Worm (Caenorhabditis elegans) whole organism, young adult: ENCODE measurements around the gene slc-17.3.

Experiments used
- B0261.1 ChIP-seq: sonication (generic microtip); optimal IDR thresholded peaks from 2 replicates; lab custom pipeline; 2016; ENCODE audit warnings: mild to moderate bottlenecking, missing genetic modification characterization, moderate library complexity, missing compliant biosample characterization
- D2030.7 ChIP-seq: fragments of 200-800 bp; sonication (Bioruptor generic); IDR thresholded peaks from 2 replicates; pipeline ENCODE4 v1.3.6; 2022; ENCODE audit warnings: missing genetic modification reagents, missing genetic modification characterization, missing compliant biosample characterization
- F33H1.4 ChIP-seq: fragments of 200-800 bp; sonication (Bioruptor generic); IDR thresholded peaks from 2 replicates; pipeline ENCODE4 v1.3.6; 2022; ENCODE audit warnings: missing genetic modification reagents, missing genetic modification characterization, missing compliant biosample characterization
- F37B4.10 ChIP-seq: fragments of 200-800 bp; sonication (Bioruptor generic); IDR thresholded peaks from 2 replicates; pipeline ENCODE4 v1.3.6; 2022; ENCODE audit warnings: missing genetic modification characterization, missing compliant biosample characterization
- F52B5.7 ChIP-seq: sonication (generic microtip); optimal IDR thresholded peaks from 2 replicates; lab custom pipeline; 2016; ENCODE audit warnings: mild to moderate bottlenecking, missing genetic modification characterization, missing compliant biosample characterization
- K11D2.4 ChIP-seq: fragments of 200-800 bp; sonication (Bioruptor generic); IDR thresholded peaks from 2 replicates; pipeline ENCODE4 v1.3.6; 2022; ENCODE audit warnings: missing genetic modification reagents, missing genetic modification characterization, missing compliant biosample characterization
- Y53F4B.3 ChIP-seq: fragments of 200-800 bp; sonication (Bioruptor generic); IDR thresholded peaks from 2 replicates; pipeline ENCODE4 v1.3.6; 2022; ENCODE audit warnings: missing genetic modification reagents, missing genetic modification characterization, missing compliant biosample characterization
- Y79H2A.3 ChIP-seq: fragments of 200-800 bp; sonication (Bioruptor generic); conservative IDR thresholded peaks from 2 replicates; pipeline ENCODE4 v1.3.6; 2022; ENCODE audit warnings: missing genetic modification reagents, missing genetic modification characterization, missing compliant biosample characterization
- ama-1 ChIP-seq, 3 experiments: fragments of 150-350 bp in 1 of 3; sonication (generic microtip) in 2 of 3; optimal IDR thresholded peaks; 2 replicates each; lab custom pipeline; 2014 to 2018; ENCODE audit warnings: missing biosample characterization in 2 of 3, missing genetic modification characterization in 2 of 3, missing genetic modification reagents in 2 of 3
- athp-1 ChIP-seq: sonication (generic microtip); optimal IDR thresholded peaks from 2 replicates; lab custom pipeline; 2017; ENCODE audit warnings: mild to moderate bottlenecking, missing genetic modification characterization, missing compliant biosample characterization
- attf-3 ChIP-seq: fragments of 200-800 bp; sonication (Bioruptor generic); conservative IDR thresholded peaks from 2 replicates; pipeline ENCODE4 v1.3.6; 2022; ENCODE audit warnings: missing genetic modification reagents, missing genetic modification characterization, missing compliant biosample characterization
- ccch-3 ChIP-seq: fragments of 200-800 bp; sonication (Bioruptor generic); optimal IDR thresholded peaks from 2 replicates; lab custom pipeline; 2018; ENCODE audit warnings: mild to moderate bottlenecking, missing genetic modification characterization, missing compliant biosample characterization
- cebp-1 ChIP-seq, 2 experiments: fragments of 200-800 bp in 1 of 2; sonication (Bioruptor generic) in 1 of 2; sonication (generic microtip) in 1 of 2; IDR thresholded peaks in 1 of 2; optimal IDR thresholded peaks in 1 of 2; 2 replicates each; pipeline versions ENCODE4 v1.3.6 to Lab custom; 2017 to 2022; ENCODE audit warnings: missing compliant biosample characterization in 2 of 2, missing genetic modification characterization in 2 of 2, mild to moderate bottlenecking in 1 of 2, missing genetic modification reagents in 1 of 2, moderate library complexity in 1 of 2
- ceh-91 ChIP-seq: fragments of 200-800 bp; sonication (Bioruptor generic); IDR thresholded peaks from 2 replicates; pipeline ENCODE4 v1.3.6; 2022; ENCODE audit warnings: missing genetic modification reagents, missing genetic modification characterization, missing compliant biosample characterization
- dpl-1 ChIP-seq: fragments of 150-350 bp; optimal IDR thresholded peaks from 2 replicates; lab custom pipeline; 2014; ENCODE audit warnings: missing biosample characterization, missing genetic modification reagents, missing genetic modification characterization
- efl-1 ChIP-seq: fragments of 150-350 bp; optimal IDR thresholded peaks from 2 replicates; lab custom pipeline; 2014; ENCODE audit warnings: missing biosample characterization, missing genetic modification reagents, missing genetic modification characterization
- egl-44 ChIP-seq: fragments of 200-800 bp; sonication (Bioruptor generic); IDR thresholded peaks from 2 replicates; pipeline ENCODE4 v1.3.6; 2022; ENCODE audit warnings: missing genetic modification reagents, missing genetic modification characterization, missing compliant biosample characterization
- ekl-4 ChIP-seq: fragments of 200-800 bp; sonication (Bioruptor generic); IDR thresholded peaks from 2 replicates; pipeline ENCODE4 v1.3.6; 2022; ENCODE audit warnings: missing genetic modification reagents, missing genetic modification characterization, missing compliant biosample characterization
- ets-4 ChIP-seq: fragments of 200-800 bp; sonication (Bioruptor generic); optimal IDR thresholded peaks from 2 replicates; lab custom pipeline; 2018; ENCODE audit warnings: mild to moderate bottlenecking, missing genetic modification characterization, missing compliant biosample characterization
- him-1 ChIP-seq: sonication (generic microtip); optimal IDR thresholded peaks from 2 replicates; lab custom pipeline; 2016; ENCODE audit warnings: missing genotype, missing genetic modification reagents, missing genetic modification characterization, missing compliant biosample characterization
- hlh-12 ChIP-seq: sonication (generic microtip); optimal IDR thresholded peaks from 2 replicates; lab custom pipeline; 2016; ENCODE audit warnings: missing genetic modification characterization, missing compliant biosample characterization
- hlh-26 ChIP-seq: fragments of 200-800 bp; sonication (Bioruptor generic); conservative IDR thresholded peaks from 2 replicates; pipeline ENCODE4 v1.3.6; 2022; ENCODE audit warnings: missing genetic modification reagents, missing genetic modification characterization, missing compliant biosample characterization
- hsf-1 ChIP-seq: fragments of 200-800 bp; sonication (Bioruptor generic); IDR thresholded peaks from 2 replicates; pipeline ENCODE4 v1.3.6; 2022; ENCODE audit warnings: missing genetic modification reagents, missing genetic modification characterization, missing compliant biosample characterization
- lag-1 ChIP-seq: fragments of 200-800 bp; sonication (Bioruptor generic); IDR thresholded peaks from 2 replicates; pipeline ENCODE4 v1.3.6; 2022; ENCODE audit warnings: missing genetic modification reagents, missing genetic modification characterization, missing compliant biosample characterization
- let-526 ChIP-seq: fragments of 200-800 bp; sonication (Bioruptor generic); IDR thresholded peaks from 2 replicates; pipeline ENCODE4 v1.3.6; 2022; ENCODE audit warnings: missing genetic modification reagents, missing genetic modification characterization, missing compliant biosample characterization
- let-607 ChIP-seq, 2 experiments: fragments of 200-800 bp in 1 of 2; sonication (Bioruptor generic) in 1 of 2; sonication (generic microtip) in 1 of 2; optimal IDR thresholded peaks; 2 replicates each; lab custom pipeline; 2016 to 2018; ENCODE audit warnings: mild to moderate bottlenecking in 2 of 2, missing compliant biosample characterization in 2 of 2, missing genetic modification characterization in 2 of 2, moderate library complexity in 2 of 2, missing genotype in 1 of 2
- lin-40 ChIP-seq: sonication (generic microtip); optimal IDR thresholded peaks from 2 replicates; lab custom pipeline; 2016; ENCODE audit warnings: missing genetic modification characterization, mild to moderate bottlenecking, missing compliant biosample characterization, missing genotype, missing genetic modification reagents
- lsl-1 ChIP-seq: fragments of 200-800 bp; sonication (Bioruptor generic); optimal IDR thresholded peaks from 2 replicates; lab custom pipeline; 2018; ENCODE audit warnings: mild to moderate bottlenecking, missing genetic modification characterization, moderate library complexity, missing compliant biosample characterization
- madf-3 ChIP-seq: fragments of 200-800 bp; sonication (Bioruptor generic); IDR thresholded peaks from 2 replicates; pipeline ENCODE4 v1.3.6; 2022; ENCODE audit warnings: missing genetic modification reagents, missing genetic modification characterization, missing compliant biosample characterization
- mcd-1 ChIP-seq: fragments of 200-800 bp; sonication (Bioruptor generic); IDR thresholded peaks from 2 replicates; pipeline ENCODE4 v1.3.6; 2022; ENCODE audit warnings: missing genetic modification reagents, missing genetic modification characterization, missing compliant biosample characterization
- mel-28 ChIP-seq: sonication (generic microtip); optimal IDR thresholded peaks from 2 replicates; lab custom pipeline; 2016; ENCODE audit warnings: borderline replicate concordance, mild to moderate bottlenecking, missing genetic modification characterization, missing compliant biosample characterization
- nfya-1 ChIP-seq: sonication (generic microtip); optimal IDR thresholded peaks from 2 replicates; lab custom pipeline; 2017; ENCODE audit warnings: antibody characterized with exemption, missing compliant biosample characterization, missing genetic modification characterization, borderline replicate concordance; ENCODE audit not compliant: insufficient read depth
- nfyb-1 ChIP-seq: fragments of 200-800 bp; sonication (Bioruptor generic); IDR thresholded peaks from 2 replicates; pipeline ENCODE4 v1.3.6; 2022; ENCODE audit warnings: missing genetic modification reagents, missing genetic modification characterization, missing compliant biosample characterization
- nhr-120 ChIP-seq: fragments of 200-800 bp; sonication (Bioruptor generic); IDR thresholded peaks from 2 replicates; pipeline ENCODE4 v1.3.6; 2022; ENCODE audit warnings: missing genetic modification characterization, missing compliant biosample characterization
- nhr-90 ChIP-seq: sonication (generic microtip); optimal IDR thresholded peaks from 2 replicates; lab custom pipeline; 2016; ENCODE audit warnings: missing genotype, mild to moderate bottlenecking, missing genetic modification characterization, missing compliant biosample characterization
- pha-4 ChIP-seq: fragments of 150-350 bp; sonication (generic microtip); optimal IDR thresholded peaks from 2 replicates; lab custom pipeline; 2014; ENCODE audit warnings: missing biosample characterization, missing genetic modification reagents, missing genetic modification characterization
- rcor-1 ChIP-seq: fragments of 200-800 bp; sonication (Bioruptor generic); IDR thresholded peaks from 2 replicates; pipeline ENCODE4 v1.3.6; 2022; ENCODE audit warnings: missing genetic modification reagents, missing genetic modification characterization, missing compliant biosample characterization
- rec-8 ChIP-seq, 2 experiments: sonication (generic microtip); optimal IDR thresholded peaks; 2 replicates each; lab custom pipeline; 2016; ENCODE audit warnings: mild to moderate bottlenecking in 2 of 2, missing genetic modification characterization in 2 of 2, missing genetic modification reagents in 2 of 2, missing genotype in 2 of 2, missing biosample characterization in 1 of 2, missing compliant biosample characterization in 1 of 2, moderate library complexity in 1 of 2
- rpc-1 ChIP-seq, 2 experiments: fragments of 150-350 bp in 1 of 2; sonication (generic microtip) in 1 of 2; optimal IDR thresholded peaks; 2 replicates each; lab custom pipeline; 2014 to 2018; ENCODE audit warnings: missing biosample characterization in 1 of 2, missing genetic modification characterization in 1 of 2, missing genetic modification reagents in 1 of 2, missing genotype in 1 of 2
- snpc-1.1 ChIP-seq: sonication (generic microtip); optimal IDR thresholded peaks from 2 replicates; lab custom pipeline; 2017; ENCODE audit warnings: missing genetic modification characterization, mild to moderate bottlenecking, missing compliant biosample characterization, antibody characterized with exemption, moderate library complexity, missing genotype, missing genetic modification reagents; ENCODE audit not compliant: insufficient read depth
- tbp1 ChIP-seq: fragments of 200-800 bp; sonication (Bioruptor generic); optimal IDR thresholded peaks from 2 replicates; lab custom pipeline; 2018; ENCODE audit warnings: mild to moderate bottlenecking, missing genetic modification characterization, missing compliant biosample characterization
- tbx-9 ChIP-seq: sonication (generic microtip); optimal IDR thresholded peaks from 2 replicates; lab custom pipeline; 2016; ENCODE audit warnings: borderline replicate concordance, missing genetic modification characterization, inconsistent platforms, missing compliant biosample characterization
- xnd-1 ChIP-seq: sonication (generic microtip); optimal IDR thresholded peaks from 2 replicates; lab custom pipeline; 2016; ENCODE audit warnings: missing genotype, missing genetic modification reagents, missing genetic modification characterization, missing compliant biosample characterization
- zfh-2 ChIP-seq: fragments of 200-800 bp; sonication (Bioruptor generic); conservative IDR thresholded peaks from 2 replicates; pipeline ENCODE4 v1.3.6; 2022; ENCODE audit warnings: missing genetic modification reagents, missing genetic modification characterization, missing compliant biosample characterization
- zim-3 ChIP-seq: sonication (generic microtip); optimal IDR thresholded peaks from 2 replicates; lab custom pipeline; 2017; ENCODE audit warnings: mild to moderate bottlenecking, missing genetic modification characterization, moderate library complexity, missing compliant biosample characterization
- ztf-18 ChIP-seq: sonication (generic microtip); optimal IDR thresholded peaks from 2 replicates; lab custom pipeline; 2016; ENCODE audit warnings: missing genotype, mild to moderate bottlenecking, missing genetic modification characterization, missing compliant biosample characterization
- ztf-28 ChIP-seq: fragments of 200-800 bp; sonication (Bioruptor generic); IDR thresholded peaks from 2 replicates; pipeline ENCODE4 v1.3.6; 2022; ENCODE audit warnings: missing genetic modification reagents, missing genetic modification characterization, missing compliant biosample characterization

The slc-17.3 gene

ce11 chrIII:7855468-7855867 lies 9.6 kb downstream of the slc-17.3 start (continued):
- no peak for TF ChIP-seq hlh-12 (tag; lab: Kevin White, UChicago)
- TF ChIP-seq zfh-2 (GFP tag; lab: Robert Waterston, UW), result no peak
- no peak for TF ChIP-seq B0261.1 (tag; lab: Kevin White, UChicago)
- no peak; the same call in 1 of the 2 replicates for TF ChIP-seq nfyb-1 (GFP tag; lab: Robert Waterston, UW)
- no peak for TF ChIP-seq ets-4 (GFP tag; lab: Kevin White, UChicago)
- no peak for TF ChIP-seq tbx-9 (tag; lab: Kevin White, UChicago)
- no peak for TF ChIP-seq Y53F4B.3 (GFP tag; lab: Robert Waterston, UW)
- no peak for TF ChIP-seq tbp1 (GFP tag; lab: Kevin White, UChicago)
- peak; percentile 53 for TF ChIP-seq him-1 (tag; lab: Kevin White, UChicago)
- TF ChIP-seq mcd-1 (GFP tag; lab: Robert Waterston, UW), result no peak
- TF ChIP-seq F52B5.7, result no peak
- TF ChIP-seq ekl-4 (GFP tag; lab: Robert Waterston, UW), result peak; percentile 78
- TF ChIP-seq ama-1 (optimal IDR thresholded peaks at IDR 0.05; lab: Kevin White, UChicago), result no peak
- TF ChIP-seq ama-1 (GFP tag; optimal IDR thresholded peaks at IDR 0.05; lab: Kevin White, UChicago), result peak in 1 of 2 experiments; percentile 88
- no peak for TF ChIP-seq mel-28
- TF ChIP-seq rcor-1 (GFP tag; lab: Robert Waterston, UW), result peak; percentile 61
- no peak for TF ChIP-seq zim-3 (tag; lab: Kevin White, UChicago)
- TF ChIP-seq lin-40, result no peak
- no peak; the same call in 1 of the 2 replicates for TF ChIP-seq D2030.7
- no peak for TF ChIP-seq ztf-28
- TF ChIP-seq madf-3 (GFP tag; lab: Robert Waterston, UW), result peak; percentile 74
- TF ChIP-seq F37B4.10 (GFP tag; lab: Robert Waterston, UW), result no peak
- no peak for TF ChIP-seq rpc-1 (optimal IDR thresholded peaks at IDR 0.05; lab: Kevin White, UChicago)
- TF ChIP-seq rpc-1 (tag; optimal IDR thresholded peaks at IDR 0.05; lab: Kevin White, UChicago), result no peak
- no peak for TF ChIP-seq ccch-3 (GFP tag; lab: Kevin White, UChicago)
- TF ChIP-seq let-607 (tag; optimal IDR thresholded peaks at IDR 0.05; lab: Kevin White, UChicago), result no peak
- no peak for TF ChIP-seq Y79H2A.3
- no peak for TF ChIP-seq pha-4 (tag; lab: Kevin White, UChicago)
- 0 out of 2 replicates have a peak, but pooled peaks have one; percentile 24 for TF ChIP-seq F33H1.4 (GFP tag; lab: Robert Waterston, UW)
- peak; percentile 14 for TF ChIP-seq efl-1 (GFP tag; lab: Kevin White, UChicago)
- TF ChIP-seq ztf-18 (tag; lab: Kevin White, UChicago), result peak; percentile 45
- no peak for TF ChIP-seq nhr-120 (GFP tag; lab: Robert Waterston, UW)
- TF ChIP-seq snpc-1.1 (tag; lab: Kevin White, UChicago), result peak; percentile 25
- no peak for TF ChIP-seq egl-44
- no peak for TF ChIP-seq attf-3
- TF ChIP-seq hsf-1, result peak; percentile 73
- no peak for TF ChIP-seq lag-1 (GFP tag; lab: Robert Waterston, UW)
- peak; percentile 49 for TF ChIP-seq lsl-1 (GFP tag; lab: Kevin White, UChicago)
- TF ChIP-seq xnd-1 (tag; lab: Kevin White, UChicago), result no peak
- no peak for TF ChIP-seq nfya-1 (tag; lab: Kevin White, UChicago)
- no peak for TF ChIP-seq ceh-91
- no peak for TF ChIP-seq cebp-1 (GFP tag; IDR thresholded peaks at IDR 0.05; lab: Robert Waterston, UW)
- peak; percentile 19 for TF ChIP-seq cebp-1 (tag; optimal IDR thresholded peaks at IDR 0.05; lab: Kevin White, UChicago)
- no peak for TF ChIP-seq rec-8 (tag; optimal IDR thresholded peaks at IDR 0.05; lab: Kevin White, UChicago)
- peak; percentile 9 for TF ChIP-seq nhr-90 (tag; lab: Kevin White, UChicago)
- no peak for TF ChIP-seq let-526
- TF ChIP-seq athp-1 (tag; lab: Kevin White, UChicago), result peak; percentile 11
- no peak for TF ChIP-seq hlh-26
- TF ChIP-seq dpl-1 (GFP tag; lab: Kevin White, UChicago), result no peak
- no peak for TF ChIP-seq K11D2.4
